Worm (Caenorhabditis elegans) whole organism, young adult: ENCODE data around the gene bcas-2.

Source experiments
- Y53F4B.3 ChIP-seq: fragments of 200-800 bp; sonication (Bioruptor generic); IDR thresholded peaks from 2 replicates; pipeline ENCODE4 v1.3.6; 2022; ENCODE audit warnings: missing genetic modification reagents, missing genetic modification characterization, missing compliant biosample characterization
- ama-1 ChIP-seq, 3 experiments: fragments of 150-350 bp in 1 of 3; sonication (generic microtip) in 2 of 3; optimal IDR thresholded peaks; 2 replicates each; lab custom pipeline; 2014 to 2018; ENCODE audit warnings: missing biosample characterization in 2 of 3, missing genetic modification characterization in 2 of 3, missing genetic modification reagents in 2 of 3
- ceh-40 ChIP-seq: fragments of 200-800 bp; sonication (Bioruptor generic); IDR thresholded peaks from 2 replicates; pipeline ENCODE4 v1.3.6; 2022; ENCODE audit warnings: missing genetic modification characterization, missing compliant biosample characterization
- dox-1 ChIP-seq: fragments of 200-800 bp; sonication (Bioruptor generic); IDR thresholded peaks from 2 replicates; pipeline ENCODE4 v1.3.6; 2022; ENCODE audit warnings: missing genetic modification reagents, missing genetic modification characterization, missing compliant biosample characterization
- egl-18 ChIP-seq: fragments of 200-800 bp; sonication (Bioruptor generic); IDR thresholded peaks from 2 replicates; pipeline ENCODE4 v1.3.6; 2022; ENCODE audit warnings: missing genetic modification reagents, missing genetic modification characterization, missing compliant biosample characterization
- gei-17 ChIP-seq: fragments of 200-800 bp; sonication (Bioruptor generic); optimal IDR thresholded peaks from 2 replicates; lab custom pipeline; 2018; ENCODE audit warnings: mild to moderate bottlenecking, missing genetic modification characterization, missing compliant biosample characterization
- hmg-20 ChIP-seq: fragments of 200-800 bp; sonication (Bioruptor generic); IDR thresholded peaks from 2 replicates; pipeline ENCODE4 v1.3.6; 2022; ENCODE audit warnings: missing genetic modification reagents, missing genetic modification characterization, missing compliant biosample characterization
- let-607 ChIP-seq, 2 experiments: fragments of 200-800 bp in 1 of 2; sonication (Bioruptor generic) in 1 of 2; sonication (generic microtip) in 1 of 2; optimal IDR thresholded peaks; 2 replicates each; lab custom pipeline; 2016 to 2018; ENCODE audit warnings: mild to moderate bottlenecking in 2 of 2, missing compliant biosample characterization in 2 of 2, missing genetic modification characterization in 2 of 2, moderate library complexity in 2 of 2, missing genotype in 1 of 2
- pha-4 ChIP-seq: fragments of 150-350 bp; sonication (generic microtip); optimal IDR thresholded peaks from 2 replicates; lab custom pipeline; 2014; ENCODE audit warnings: missing biosample characterization, missing genetic modification reagents, missing genetic modification characterization
- repo-1 ChIP-seq: sonication (generic microtip); optimal IDR thresholded peaks from 2 replicates; lab custom pipeline; 2017; ENCODE audit warnings: mild to moderate bottlenecking, missing genetic modification characterization, missing compliant biosample characterization
- tbx-9 ChIP-seq: sonication (generic microtip); optimal IDR thresholded peaks from 2 replicates; lab custom pipeline; 2016; ENCODE audit warnings: borderline replicate concordance, missing genetic modification characterization, inconsistent platforms, missing compliant biosample characterization
- unc-130 ChIP-seq: sonication (generic microtip); optimal IDR thresholded peaks from 2 replicates; lab custom pipeline; 2016; ENCODE audit warnings: missing genetic modification reagents, missing genetic modification characterization, missing compliant biosample characterization

DNA sequence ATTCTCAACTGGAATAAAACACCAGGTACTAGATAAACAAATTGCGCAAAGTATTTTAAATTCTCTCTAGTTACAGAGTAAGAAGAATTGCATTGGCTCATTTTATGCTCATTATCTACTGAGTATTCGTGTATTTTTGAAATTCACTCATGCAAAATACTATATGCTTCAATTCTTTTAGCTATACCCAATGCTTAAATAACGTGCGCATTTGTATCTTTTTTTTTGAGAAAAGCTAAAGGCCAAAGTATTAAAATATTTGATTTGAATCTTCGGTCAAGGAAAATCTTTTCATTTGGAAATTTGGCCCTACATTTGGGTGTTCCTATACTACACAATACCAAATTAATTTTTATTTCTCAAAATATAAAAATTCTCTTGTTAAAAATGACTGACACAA, 16.4 kb upstream of the bcas-2 start, which contains the start of gene srg-4:
- TF ChIP-seq tbx-9 (no peak), gei-17 (GFP tag; lab: Kevin White, UChicago) (no peak), hmg-20 (GFP tag; lab: Robert Waterston, UW) (no peak), pha-4 (no peak), let-607 (tag; optimal IDR thresholded peaks at IDR 0.05; lab: Kevin White, UChicago) (no peak), Y53F4B.3 (GFP tag; lab: Robert Waterston, UW) (no peak), dox-1 (no peak), ceh-40 (no peak), unc-130 (GFP tag; lab: Kevin White, UChicago) (no peak), repo-1 (no peak), ama-1 (optimal IDR thresholded peaks at IDR 0.05; lab: Kevin White, UChicago) (no peak), ama-1 (GFP tag; optimal IDR thresholded peaks at IDR 0.05; lab: Kevin White, UChicago) (no peak), egl-18 (GFP tag; lab: Robert Waterston, UW) (no peak)
